Fruit fly (Drosophila melanogaster): Measurements from ENCODE around the gene CG7548.
"Not testable (repeated sequence)": the region's sequence is repeated elsewhere in the genome, so short reads cannot be mapped to it uniquely, and the experiment has no call there.

- TF ChIP-seq psq (optimal IDR thresholded peaks at IDR 0.05); CG8478 (optimal IDR thresholded peaks at IDR 0.05); EcR (GFP tag; optimal IDR thresholded peaks at IDR 0.05); usp (GFP tag; optimal IDR thresholded peaks at IDR 0.05); Dll (optimal IDR thresholded peaks at IDR 0.05); pan (optimal IDR thresholded peaks at IDR 0.05): not testable (repeated sequence)
Observed at dm6 chr3L:7498731-7499130, 7.3 kb downstream of the CG7548 start, which contains the start of gene CG8539.

Data from whole organism.